Worm (Caenorhabditis elegans) whole organism, L4/young adult: ENCODE results near the gene srw-121.
"Not testable (repeated sequence)": the region's sequence is repeated elsewhere in the genome, so short reads cannot be mapped to it uniquely, and the experiment has no call there.

Experiments
- W03F9.2 ChIP-seq: fragments of 150-350 bp; optimal IDR thresholded peaks from 2 replicates; lab custom pipeline; 2014; ENCODE audit warnings: missing biosample characterization, missing genetic modification characterization
- dao-5 ChIP-seq: sonication (generic microtip); optimal IDR thresholded peaks from 2 replicates; lab custom pipeline; 2016; ENCODE audit warnings: missing genotype, missing genetic modification characterization, moderate library complexity, missing compliant biosample characterization
- him-1 ChIP-seq: sonication (generic microtip); optimal IDR thresholded peaks from 2 replicates; lab custom pipeline; 2016; ENCODE audit warnings: missing genotype, missing genetic modification reagents, missing genetic modification characterization, missing compliant biosample characterization

The srw-121 gene

DNA sequence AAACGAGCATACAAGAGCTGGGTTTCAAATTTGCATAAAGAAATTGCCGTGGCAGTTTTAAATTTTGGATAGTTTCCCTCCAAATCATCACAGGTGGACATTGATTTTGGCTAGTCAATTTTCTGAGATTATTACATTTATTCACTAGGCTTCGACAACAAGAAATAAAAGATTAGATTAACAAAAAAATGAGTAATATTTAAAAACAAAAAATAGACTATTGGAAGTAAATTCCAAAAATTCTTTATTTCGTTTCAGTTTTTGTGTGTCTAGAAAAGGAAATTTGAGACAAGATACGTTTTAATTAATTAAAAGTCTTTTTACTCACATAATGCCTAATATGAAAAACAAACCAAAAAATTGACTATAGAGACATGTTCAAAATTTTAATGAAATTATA is 33.2 kb downstream of the srw-121 start, which contains the start of gene srw-142:
Gene srw-142, minus strand, starts transcription at position 101 of the 400 bp plus-strand sequence.
- TF ChIP-seq W03F9.2 (tag; lab: Kevin White, UChicago) (no peak), him-1 (no peak), dao-5 (tag; lab: Kevin White, UChicago) (no peak)

DNA sequence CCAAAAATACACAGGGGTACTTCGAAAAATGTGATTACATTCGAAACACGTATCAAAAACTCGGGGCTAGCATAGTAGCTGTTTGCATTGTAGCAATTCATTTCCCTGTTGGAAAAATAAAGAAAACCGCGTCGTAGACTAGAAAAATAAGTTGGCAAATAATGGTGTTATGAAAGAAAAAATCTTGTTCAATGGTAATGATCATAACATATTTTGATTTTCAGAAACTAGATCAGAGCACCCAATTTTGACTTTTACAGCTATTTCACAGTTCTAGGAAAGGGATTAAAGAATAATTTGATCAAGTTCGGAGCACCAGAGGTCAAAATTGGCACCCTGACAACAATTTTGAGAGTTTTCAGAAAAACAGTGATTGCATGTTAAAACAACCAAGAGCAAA is 36.0 kb downstream of the srw-121 start, which contains the start of gene srh-248:
Gene srh-248, minus strand, starts transcription at position 101 of the 400 bp plus-strand sequence.
- not testable (repeated sequence) for TF ChIP-seq him-1; W03F9.2 (tag; lab: Kevin White, UChicago); dao-5 (tag; lab: Kevin White, UChicago)

DNA sequence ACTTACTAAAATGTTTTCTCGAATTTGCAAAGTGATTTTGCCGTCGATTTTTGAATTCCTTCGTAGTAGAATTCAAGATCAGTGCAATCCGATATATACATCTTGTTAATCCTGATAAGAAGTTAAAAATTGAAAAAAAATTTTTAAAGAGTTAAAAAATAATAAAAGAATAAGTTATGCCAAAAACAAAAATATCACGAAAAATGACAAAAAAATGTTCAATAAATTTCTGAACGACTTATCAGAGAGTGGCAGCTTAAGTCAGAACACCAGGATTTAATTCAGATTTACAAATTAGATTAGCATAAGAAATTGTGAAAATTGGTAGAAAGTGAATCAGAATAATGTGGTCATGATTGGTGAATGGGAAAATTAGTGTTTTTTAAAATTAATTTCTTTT is 39.3 kb downstream of the srw-121 start, which contains the start of gene srw-122:
Gene srw-122, minus strand, starts transcription at position 101 of the 400 bp plus-strand sequence.
- TF ChIP-seq dao-5 (tag; lab: Kevin White, UChicago); him-1; W03F9.2 (tag; lab: Kevin White, UChicago): not testable (repeated sequence)

DNA sequence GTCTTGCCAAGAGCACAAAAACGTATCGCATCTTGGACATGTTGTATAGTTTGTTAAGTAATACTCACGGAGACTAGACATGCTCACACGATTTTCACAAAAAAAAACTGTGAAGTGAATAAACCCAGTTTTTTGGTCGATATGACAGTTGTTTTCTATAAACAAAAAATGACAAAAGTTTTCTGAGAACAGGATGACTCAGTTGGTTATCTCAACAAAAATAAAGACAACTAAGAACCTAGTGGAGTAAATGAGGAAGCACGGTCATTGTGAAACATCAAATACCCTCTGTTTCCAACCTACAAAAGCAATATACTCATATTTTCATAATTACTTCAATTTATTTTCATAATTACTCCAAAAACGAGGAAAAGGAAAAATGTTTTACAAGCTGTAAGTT is 45.8 kb downstream of the srw-121 start, which contains the start of gene srh-87:
Gene srh-87, minus strand, starts transcription at position 101 of the 400 bp plus-strand sequence.
- TF ChIP-seq him-1 = no peak
- TF ChIP-seq W03F9.2 (tag; lab: Kevin White, UChicago) = no peak
- TF ChIP-seq dao-5 (tag; lab: Kevin White, UChicago) = no peak

DNA sequence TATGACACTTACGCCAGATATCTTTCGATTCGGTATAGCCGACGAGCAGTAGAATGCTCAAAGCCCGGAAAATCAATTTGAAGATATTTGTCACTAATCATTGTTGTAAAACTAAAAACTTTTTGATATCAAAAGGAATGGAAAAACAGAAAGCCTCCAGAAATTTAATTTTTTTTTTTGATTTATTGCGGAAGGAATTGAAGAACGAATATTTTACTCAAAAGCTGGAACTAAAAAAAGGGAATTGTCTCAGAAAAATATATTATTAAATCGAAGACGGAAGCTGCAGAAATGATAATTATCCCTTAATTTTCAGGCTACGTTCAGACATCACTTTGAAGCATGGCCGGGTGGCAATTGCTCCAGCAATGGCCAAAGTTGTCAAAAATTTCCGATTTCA is 47.5 kb downstream of the srw-121 start, which contains the start of gene srw-137:
Gene srw-137, minus strand, starts transcription at position 101 of the 400 bp plus-strand sequence.
- TF ChIP-seq dao-5 (tag; lab: Kevin White, UChicago) = no peak
- no peak for TF ChIP-seq W03F9.2 (tag; lab: Kevin White, UChicago)
- TF ChIP-seq him-1 = no peak

DNA sequence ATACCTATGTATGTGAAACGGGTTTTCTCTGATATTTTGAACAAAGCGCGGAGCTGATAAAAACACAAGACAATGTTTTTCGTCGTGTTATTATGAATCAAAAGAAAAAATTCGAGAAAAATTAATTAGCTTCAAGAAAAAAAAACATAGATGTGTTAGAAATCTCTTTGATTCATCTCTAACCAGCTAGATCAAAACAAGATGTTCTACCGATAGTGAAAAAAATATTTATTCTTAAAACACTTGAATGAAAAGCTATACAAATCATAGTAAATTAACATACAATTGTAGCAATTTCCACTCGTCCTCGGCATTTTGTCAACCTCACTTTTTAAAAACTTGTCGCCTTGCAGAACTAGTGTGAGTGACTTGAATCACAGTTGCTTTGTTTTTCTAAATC is 49.1 kb downstream of the srw-121 start:
- no peak for TF ChIP-seq him-1
- TF ChIP-seq dao-5 (tag; lab: Kevin White, UChicago) = no peak
- no peak for TF ChIP-seq W03F9.2 (tag; lab: Kevin White, UChicago)

DNA sequence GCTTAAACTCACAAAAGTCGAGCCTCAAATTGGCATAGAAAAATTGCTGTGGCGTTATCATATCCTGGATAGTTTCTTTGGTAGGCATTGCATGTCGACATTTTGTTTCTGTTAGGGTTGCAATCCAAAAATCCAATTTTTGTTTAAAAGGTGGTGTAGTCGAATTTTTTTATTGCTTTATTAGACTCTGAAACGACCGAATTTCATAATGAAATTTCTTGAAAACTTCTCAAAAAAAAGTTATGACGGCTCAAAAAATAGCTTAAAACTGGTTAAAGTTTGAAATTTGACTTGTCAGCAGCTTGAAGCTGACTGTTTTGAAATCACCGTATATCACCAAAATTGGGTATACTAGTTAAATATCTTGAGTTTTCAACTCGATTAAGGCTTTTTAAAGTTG is 50.0 kb downstream of the srw-121 start, which contains the start of gene srw-143:
Gene srw-143, minus strand, starts transcription at position 101 of the 400 bp plus-strand sequence.
- TF ChIP-seq him-1 (no peak), W03F9.2 (tag; lab: Kevin White, UChicago) (no peak), dao-5 (tag; lab: Kevin White, UChicago) (no peak)
